Fruit fly (Drosophila melanogaster): ENCODE measurements around the gene CG2187.

dm6 chr3R:31720112-31720511 lies 38.3 kb downstream of the CG2187 start:
- no peak for TF ChIP-seq Lpt (GFP tag; optimal IDR thresholded peaks at IDR 0.05)
- TF ChIP-seq Hr38 (GFP tag; optimal IDR thresholded peaks at IDR 0.05): no peak
- TF ChIP-seq CG10669 (GFP tag; optimal IDR thresholded peaks at IDR 0.05): no peak
- TF ChIP-seq dsx (GFP tag; optimal IDR thresholded peaks at IDR 0.05; ENCODE audit: poor library complexity, severe bottlenecking): peak; percentile 10
- TF ChIP-seq OdsH (GFP tag; optimal IDR thresholded peaks at IDR 0.05): no peak
- TF ChIP-seq CG34406 (GFP tag; optimal IDR thresholded peaks at IDR 0.05): no peak
- TF ChIP-seq CG6792 (GFP tag; optimal IDR thresholded peaks at IDR 0.05): no peak
- TF ChIP-seq CG6854 (GFP tag; optimal IDR thresholded peaks at IDR 0.05): no peak
- no peak for TF ChIP-seq achi (GFP tag; optimal IDR thresholded peaks at IDR 0.05)
- TF ChIP-seq fd59A (GFP tag; optimal IDR thresholded peaks at IDR 0.05): no peak
- no peak for TF ChIP-seq Ets96B (tag; optimal IDR thresholded peaks at IDR 0.05)
- no peak for TF ChIP-seq Blimp-1 (GFP tag; optimal IDR thresholded peaks at IDR 0.05)
- TF ChIP-seq CG11902 (GFP tag; optimal IDR thresholded peaks at IDR 0.05): no peak

All from whole organism, prepupa.